Worm (Caenorhabditis elegans): ENCODE measurements around the gene far-2.

ce11 chrIII:9112479-9112878 is 30.9 kb downstream of the far-2 start:
- TF ChIP-seq B0310.2 (tag; optimal IDR thresholded peaks at IDR 0.05) = no peak
- TF ChIP-seq F13C5.2 (tag; optimal IDR thresholded peaks at IDR 0.05) = peak; percentile 67
- TF ChIP-seq tbx-37 (GFP tag; conservative IDR thresholded peaks at IDR 0.05) = no peak
- no peak for TF ChIP-seq ama-1 (optimal IDR thresholded peaks at IDR 0.05)
- TF ChIP-seq ceh-13 (GFP tag; optimal IDR thresholded peaks at IDR 0.05) = no peak
- peak; percentile 80 for TF ChIP-seq hmg-4 (GFP tag; optimal IDR thresholded peaks at IDR 0.05)
- TF ChIP-seq ceh-36 (tag; optimal IDR thresholded peaks at IDR 0.05) = no peak

Measured in whole organism, early embryonic.